Worm (Caenorhabditis elegans) whole organism, late embryonic: ENCODE data around the gene pgp-14.

Experiments
- C08G9.2 ChIP-seq: sonication (generic microtip); optimal IDR thresholded peaks from 2 replicates; lab custom pipeline; 2016; ENCODE audit warnings: mild to moderate bottlenecking, missing genetic modification characterization, moderate library complexity, missing compliant biosample characterization
- C38D4.7 ChIP-seq: fragments of 200-800 bp; sonication (Bioruptor generic); optimal IDR thresholded peaks from 2 replicates; lab custom pipeline; 2018; ENCODE audit warnings: mild to moderate bottlenecking, missing genetic modification characterization, moderate library complexity, missing compliant biosample characterization
- K02D7.2 ChIP-seq: sonication (generic microtip); optimal IDR thresholded peaks from 2 replicates; lab custom pipeline; 2017; ENCODE audit warnings: mild to moderate bottlenecking, missing genetic modification characterization, missing compliant biosample characterization
- K09A11.1 ChIP-seq: sonication (generic microtip); optimal IDR thresholded peaks from 2 replicates; lab custom pipeline; 2017; ENCODE audit warnings: antibody characterized with exemption, mild to moderate bottlenecking, missing genetic modification characterization, missing compliant biosample characterization; ENCODE audit not compliant: insufficient read depth
- Y22D7AL.16 ChIP-seq: sonication (generic microtip); optimal IDR thresholded peaks from 2 replicates; lab custom pipeline; 2016; ENCODE audit warnings: missing genetic modification characterization, missing compliant biosample characterization
- ahr-1 ChIP-seq: sonication (generic microtip); optimal IDR thresholded peaks from 2 replicates; lab custom pipeline; 2016; ENCODE audit warnings: missing genetic modification characterization, missing compliant biosample characterization
- ceh-18 ChIP-seq: sonication (generic microtip); optimal IDR thresholded peaks from 2 replicates; lab custom pipeline; 2016; ENCODE audit warnings: missing genetic modification characterization, missing compliant biosample characterization
- ceh-22 ChIP-seq: sonication (generic microtip); optimal IDR thresholded peaks from 2 replicates; lab custom pipeline; 2017; ENCODE audit warnings: missing biosample characterization, missing genetic modification characterization
- ceh-24 ChIP-seq: sonication (generic microtip); optimal IDR thresholded peaks from 2 replicates; lab custom pipeline; 2016; ENCODE audit warnings: mild to moderate bottlenecking, missing genetic modification characterization, missing compliant biosample characterization
- ceh-34 ChIP-seq: sonication (generic microtip); optimal IDR thresholded peaks from 2 replicates; lab custom pipeline; 2016; ENCODE audit warnings: mild to moderate bottlenecking, missing genetic modification characterization, missing compliant biosample characterization
- ceh-45 ChIP-seq: fragments of 200-800 bp; sonication (Bioruptor generic); IDR thresholded peaks from 2 replicates; pipeline ENCODE4 v1.3.6; 2022; ENCODE audit warnings: missing genetic modification reagents, missing genetic modification characterization, missing compliant biosample characterization
- ceh-48 ChIP-seq: sonication (generic microtip); optimal IDR thresholded peaks from 2 replicates; lab custom pipeline; 2016; ENCODE audit warnings: missing genetic modification characterization, inconsistent platforms, missing compliant biosample characterization
- ets-4 ChIP-seq: sonication (generic microtip); optimal IDR thresholded peaks from 2 replicates; lab custom pipeline; 2016; ENCODE audit warnings: missing genetic modification characterization, missing compliant biosample characterization
- fax-1 ChIP-seq: sonication (generic microtip); optimal IDR thresholded peaks from 2 replicates; lab custom pipeline; 2016; ENCODE audit warnings: missing genotype, missing genetic modification characterization, missing compliant biosample characterization
- fkh-10 ChIP-seq: fragments of 150-350 bp; optimal IDR thresholded peaks from 2 replicates; lab custom pipeline; 2014; ENCODE audit warnings: missing biosample characterization, missing genetic modification reagents, missing genetic modification characterization
- fkh-6 ChIP-seq: sonication (generic microtip); optimal IDR thresholded peaks from 2 replicates; lab custom pipeline; 2016; ENCODE audit warnings: missing genetic modification characterization, missing compliant biosample characterization
- gmeb-2 ChIP-seq: sonication (generic microtip); optimal IDR thresholded peaks from 2 replicates; lab custom pipeline; 2016; ENCODE audit warnings: missing genetic modification characterization, inconsistent platforms, missing compliant biosample characterization
- hlh-15 ChIP-seq: sonication (generic microtip); optimal IDR thresholded peaks from 2 replicates; lab custom pipeline; 2016; ENCODE audit warnings: missing genetic modification characterization, missing compliant biosample characterization
- hlh-30 ChIP-seq: sonication (generic microtip); optimal IDR thresholded peaks from 2 replicates; lab custom pipeline; 2017; ENCODE audit warnings: antibody characterized with exemption, missing genetic modification characterization, missing compliant biosample characterization; ENCODE audit not compliant: insufficient read depth
- mec-3 ChIP-seq: sonication (generic microtip); optimal IDR thresholded peaks from 2 replicates; lab custom pipeline; 2016; ENCODE audit warnings: borderline replicate concordance, missing genetic modification characterization, missing compliant biosample characterization
- nfya-1 ChIP-seq: sonication (generic microtip); optimal IDR thresholded peaks from 2 replicates; lab custom pipeline; 2017; ENCODE audit warnings: missing genetic modification characterization, mild to moderate bottlenecking, missing compliant biosample characterization, antibody characterized with exemption, moderate library complexity
- nhr-232 ChIP-seq: sonication (generic microtip); optimal IDR thresholded peaks from 2 replicates; lab custom pipeline; 2016; ENCODE audit warnings: missing genetic modification characterization, missing compliant biosample characterization
- pha-2 ChIP-seq: sonication (generic microtip); optimal IDR thresholded peaks from 2 replicates; lab custom pipeline; 2017; ENCODE audit warnings: mild to moderate bottlenecking, missing genetic modification characterization, missing compliant biosample characterization
- pqm-1 ChIP-seq: sonication (generic microtip); optimal IDR thresholded peaks from 2 replicates; lab custom pipeline; 2016; ENCODE audit warnings: missing genetic modification characterization, missing compliant biosample characterization
- sdc-2 ChIP-seq: sonication (generic microtip); optimal IDR thresholded peaks from 2 replicates; lab custom pipeline; 2016; ENCODE audit warnings: missing genotype, missing genetic modification characterization, missing compliant biosample characterization
- sox-4 ChIP-seq: sonication (generic microtip); optimal IDR thresholded peaks from 2 replicates; lab custom pipeline; 2017; ENCODE audit warnings: mild to moderate bottlenecking, missing genetic modification characterization, inconsistent platforms, missing compliant biosample characterization
- syd-9 ChIP-seq: sonication (generic microtip); optimal IDR thresholded peaks from 2 replicates; lab custom pipeline; 2016; ENCODE audit warnings: mild to moderate bottlenecking, missing genetic modification characterization, moderate library complexity, missing compliant biosample characterization
- ttx-3 ChIP-seq: sonication (generic microtip); optimal IDR thresholded peaks from 2 replicates; lab custom pipeline; 2016; ENCODE audit warnings: missing genetic modification reagents, missing genetic modification characterization, missing compliant biosample characterization
- unc-55 ChIP-seq: sonication (generic microtip); optimal IDR thresholded peaks from 2 replicates; lab custom pipeline; 2017; ENCODE audit warnings: missing biosample characterization, missing genetic modification reagents, missing genetic modification characterization
- unc-86 ChIP-seq: sonication (generic microtip); optimal IDR thresholded peaks from 2 replicates; lab custom pipeline; 2016; ENCODE audit warnings: missing genetic modification characterization, missing compliant biosample characterization

Gene pgp-14

DNA sequence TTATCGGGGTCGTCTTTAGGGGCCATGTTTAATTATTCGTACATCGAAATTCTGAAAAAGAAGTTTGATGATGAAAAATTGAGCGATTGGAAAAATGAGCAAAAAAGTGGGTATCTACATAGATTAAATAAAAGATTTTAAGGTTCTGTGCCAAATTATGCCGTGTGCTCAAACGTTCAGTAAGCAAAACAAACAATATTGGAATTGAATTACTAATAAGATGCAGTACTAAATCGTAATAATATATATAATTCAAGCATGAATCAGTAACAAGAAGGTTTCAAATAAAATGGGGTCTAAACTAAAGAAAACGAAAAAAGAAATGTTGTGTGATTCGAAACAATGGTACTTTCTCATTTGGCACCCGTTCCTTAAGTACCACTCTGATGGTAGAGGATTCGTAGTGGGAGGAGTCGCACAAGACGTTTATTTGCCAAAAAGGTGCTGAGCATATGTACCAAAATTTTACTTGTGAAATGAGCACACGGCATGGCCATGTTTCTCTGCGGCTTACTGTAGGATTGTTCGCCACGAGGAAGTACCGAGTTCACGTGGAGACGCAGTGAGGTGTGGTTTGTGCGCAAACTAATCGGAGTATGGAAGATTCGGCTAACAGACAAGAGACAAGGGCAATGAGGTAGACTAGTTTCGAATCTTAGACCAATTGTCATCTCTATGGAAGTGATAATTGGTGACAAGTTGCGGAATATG is at the start of gene pgp-14:
pgp-14 (minus strand) TSS at position 51 of the 711 bp plus-strand sequence.
- no peak for TF ChIP-seq ceh-24 (tag; lab: Kevin White, UChicago)
- TF ChIP-seq sdc-2 = peak; percentile 1
- TF ChIP-seq, all 69 proteins: peak for 1

DNA sequence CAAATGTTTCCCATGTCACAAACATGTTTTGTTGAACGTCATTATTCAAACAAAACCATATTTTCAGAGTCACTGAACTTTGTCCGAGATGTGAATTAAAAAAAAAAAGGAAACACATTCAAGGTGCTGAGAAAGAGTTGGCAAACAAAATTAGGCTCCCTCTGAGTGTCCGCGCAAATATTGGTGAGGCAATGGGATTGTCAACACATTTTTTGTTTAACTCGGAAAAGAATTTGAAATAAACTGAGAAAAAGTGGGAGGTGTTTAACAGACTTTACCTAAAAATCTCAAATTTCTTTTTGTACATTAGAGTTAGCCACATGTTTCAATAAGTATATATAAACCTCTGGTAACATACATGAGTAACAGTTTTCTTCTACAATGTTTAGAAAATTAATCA is 44.4 kb upstream of the pgp-14 start, which contains the start of gene abf-6:
abf-6 (plus strand) TSS at position 323 of the 400 bp plus-strand sequence.
- TF ChIP-seq ahr-1 (tag; lab: Kevin White, UChicago) (no peak), unc-55 (GFP tag; lab: Kevin White, UChicago) (no peak), ceh-24 (tag; lab: Kevin White, UChicago) (no peak), pha-2 (no peak)

ce11 chrX:12793075-12793474 is 43.7 kb upstream of the pgp-14 start:
- no peak for TF ChIP-seq ttx-3 (tag; lab: Kevin White, UChicago)
- TF ChIP-seq hlh-30 (tag; lab: Kevin White, UChicago) = no peak
- TF ChIP-seq mec-3 (tag; lab: Kevin White, UChicago) = no peak
- no peak for TF ChIP-seq fkh-6 (tag; lab: Kevin White, UChicago)
- TF ChIP-seq unc-55 (GFP tag; lab: Kevin White, UChicago) = no peak
- TF ChIP-seq K09A11.1 (tag; lab: Kevin White, UChicago) = no peak
- no peak for TF ChIP-seq fax-1 (tag; lab: Kevin White, UChicago)
- TF ChIP-seq hlh-15 (tag; lab: Kevin White, UChicago) = no peak
- no peak for TF ChIP-seq K02D7.2 (tag; lab: Kevin White, UChicago)

- no peak for TF ChIP-seq C08G9.2 (tag; lab: Kevin White, UChicago)
- no peak for TF ChIP-seq ceh-22 (tag; lab: Kevin White, UChicago)
- no peak for TF ChIP-seq ceh-48
- no peak for TF ChIP-seq ceh-18 (tag; lab: Kevin White, UChicago)
- no peak for TF ChIP-seq fkh-6 (tag; lab: Kevin White, UChicago)
- TF ChIP-seq ahr-1 (tag; lab: Kevin White, UChicago) = no peak
- TF ChIP-seq Y22D7AL.16 (tag; lab: Kevin White, UChicago) = no peak
- TF ChIP-seq pqm-1 (tag; lab: Kevin White, UChicago) = no peak
- no peak for TF ChIP-seq gmeb-2
- no peak for TF ChIP-seq syd-9 (tag; lab: Kevin White, UChicago)
- TF ChIP-seq nfya-1 (tag; lab: Kevin White, UChicago) = no peak
- no peak for TF ChIP-seq mec-3 (tag; lab: Kevin White, UChicago)
- TF ChIP-seq fkh-10 (GFP tag; lab: Kevin White, UChicago) = no peak
- TF ChIP-seq ceh-45 (GFP tag; lab: Robert Waterston, UW) = no peak
- no peak for TF ChIP-seq ceh-34 (tag; lab: Kevin White, UChicago)
- no peak for TF ChIP-seq ets-4 (tag; lab: Kevin White, UChicago)
- no peak for TF ChIP-seq nhr-232
- TF ChIP-seq hlh-30 (tag; lab: Kevin White, UChicago) = no peak
- no peak for TF ChIP-seq sox-4 (tag; lab: Kevin White, UChicago)
- TF ChIP-seq unc-86 (tag; lab: Kevin White, UChicago) = no peak
Observed at ce11 chrX:12792554-12792953, 43.2 kb upstream of the pgp-14 start, which contains the start of gene abf-5. Gene abf-5 (plus strand): TSS chrX:12792854.

DNA sequence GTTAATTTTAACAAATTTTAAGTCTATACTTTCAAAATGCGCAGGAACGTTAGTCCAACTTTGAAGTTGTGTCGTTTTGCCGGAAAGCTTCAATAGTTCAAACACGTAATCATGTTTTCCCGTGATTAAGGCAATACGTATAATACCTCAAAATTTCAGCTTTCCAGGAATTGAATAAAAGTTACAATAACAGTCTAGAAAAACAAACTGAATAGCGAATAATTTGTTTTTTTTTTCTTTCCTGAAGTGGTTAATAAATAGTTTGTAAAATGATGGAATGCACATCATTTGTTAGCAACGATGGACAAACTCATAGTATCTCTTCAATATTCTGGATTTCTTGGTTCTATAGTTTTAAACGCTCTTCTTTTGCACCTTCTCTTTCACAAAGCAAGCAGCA is 40.7 kb upstream of the pgp-14 start, which contains the start of gene str-123:
str-123 (plus strand) TSS at position 301 of the 400 bp plus-strand sequence.
- TF ChIP-seq C38D4.7 (GFP tag; lab: Kevin White, UChicago) = no peak
- TF ChIP-seq gmeb-2 = no peak
- no peak for TF ChIP-seq ceh-18 (tag; lab: Kevin White, UChicago)
